Fruit fly (Drosophila melanogaster) Kc167 (cell line): ENCODE data around the gene CG4360.

ENCODE experiments used
- Myc ChIP-seq: fragments of >200 bp; optimal IDR thresholded peaks from 2 replicates; lab custom pipeline; 2017; ENCODE audit warnings: missing external identifiers
- Sin3A ChIP-seq: fragments of >200 bp; optimal IDR thresholded peaks from 2 replicates; lab custom pipeline; 2018; ENCODE audit warnings: missing external identifiers

- TF ChIP-seq Myc (lab: Kevin White, UChicago), result no peak
- TF ChIP-seq Sin3A (lab: Kevin White, UChicago), result no peak
These were observed 34.1 kb downstream of the CG4360 start for dm6 chr3R:20293661-20294060.
